Fruit fly (Drosophila melanogaster): Measurements from ENCODE around the gene Sec15.

DNA sequence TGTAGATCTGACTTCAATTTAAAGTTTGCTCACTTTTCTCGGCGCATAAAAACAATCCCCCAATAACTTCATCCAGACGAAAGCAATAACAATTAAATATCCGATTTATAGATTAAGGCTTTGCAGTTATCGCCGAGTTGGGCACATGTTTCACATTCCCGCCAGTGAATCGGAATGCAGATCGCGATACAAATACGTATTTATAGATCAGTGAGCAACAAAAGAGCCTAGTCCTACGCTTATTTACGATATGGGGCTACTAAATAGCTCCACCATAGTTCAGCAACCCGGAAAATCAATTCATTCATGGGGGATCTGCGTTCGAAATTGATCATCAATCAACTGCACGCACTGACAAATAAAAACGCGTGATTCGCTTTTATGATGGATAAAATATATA, 15.7 kb downstream of the Sec15 start:
- no peak for TF ChIP-seq CG8478 (optimal IDR thresholded peaks at IDR 0.05)
- TF ChIP-seq CTCF (optimal IDR thresholded peaks at IDR 0.05): no peak
